Worm (Caenorhabditis elegans): ENCODE measurements around the gene pmt-1.

The pmt-1 gene

ce11 chrII:5291051-5291450 is 8.7 kb upstream of the pmt-1 start:
- TF ChIP-seq nhr-12 (tag; optimal IDR thresholded peaks at IDR 0.05): no peak
- peak; percentile 32 for TF ChIP-seq lin-14 (GFP tag; optimal IDR thresholded peaks at IDR 0.05)
- no peak for TF ChIP-seq irx-1 (tag; optimal IDR thresholded peaks at IDR 0.05)
- peak; percentile 24 for TF ChIP-seq nhr-20 (tag; optimal IDR thresholded peaks at IDR 0.05)
- TF ChIP-seq ceh-88 (GFP tag; IDR thresholded peaks at IDR 0.05): no peak
- no peak for TF ChIP-seq mab-9 (GFP tag; IDR thresholded peaks at IDR 0.05)
- peak; percentile 1 for TF ChIP-seq nhr-71 (tag; optimal IDR thresholded peaks at IDR 0.05)
- peak; percentile 57 for TF ChIP-seq tbx-2 (tag; optimal IDR thresholded peaks at IDR 0.05)
- TF ChIP-seq nhr-77 (tag; optimal IDR thresholded peaks at IDR 0.05): peak; percentile 56
- TF ChIP-seq efl-1 (optimal IDR thresholded peaks at IDR 0.05): no peak
- peak in 1 of 2 experiments; percentile 44 for TF ChIP-seq efl-1 (GFP tag; optimal IDR thresholded peaks at IDR 0.05 in 1 of 2)

ce11 chrII:5289142-5289541 is 6.8 kb upstream of the pmt-1 start, which contains the start of gene ZK622.5:
Gene ZK622.5 (plus strand): TSS chrII:5289442.
- no peak for TF ChIP-seq swsn-7 (tag; optimal IDR thresholded peaks at IDR 0.05)
- TF ChIP-seq lin-15B (tag; optimal IDR thresholded peaks at IDR 0.05): no peak
- no peak for TF ChIP-seq fkh-10 (GFP tag; optimal IDR thresholded peaks at IDR 0.05)
- TF ChIP-seq irx-1 (tag; optimal IDR thresholded peaks at IDR 0.05): no peak

ce11 chrII:5285029-5285428 is 2.7 kb upstream of the pmt-1 start, which contains the start of gene gur-5:
Gene gur-5 (plus strand): TSS chrII:5285329.
- TF ChIP-seq fkh-4 (tag; optimal IDR thresholded peaks at IDR 0.05; ENCODE audit: borderline replicate concordance): no peak
- TF ChIP-seq ces-1 (GFP tag; optimal IDR thresholded peaks at IDR 0.05): no peak
- no peak for TF ChIP-seq zip-4 (GFP tag; optimal IDR thresholded peaks at IDR 0.05)
- no peak for TF ChIP-seq aha-1 (tag; optimal IDR thresholded peaks at IDR 0.05)
- no peak for TF ChIP-seq pax-3 (tag; optimal IDR thresholded peaks at IDR 0.05)
- no peak for TF ChIP-seq snu-23 (GFP tag; optimal IDR thresholded peaks at IDR 0.05)
- TF ChIP-seq nhr-28 (tag; optimal IDR thresholded peaks at IDR 0.05): no peak
- TF ChIP-seq sup-37 (GFP tag; optimal IDR thresholded peaks at IDR 0.05): no peak
- TF ChIP-seq elt-3 (tag; optimal IDR thresholded peaks at IDR 0.05): no peak
- TF ChIP-seq mab-9 (GFP tag; IDR thresholded peaks at IDR 0.05): no peak
- no peak for TF ChIP-seq nhr-19 (GFP tag; conservative IDR thresholded peaks at IDR 0.05)
- no peak for TF ChIP-seq skn-1 (tag; optimal IDR thresholded peaks at IDR 0.05)
- TF ChIP-seq hlh-4 (tag; optimal IDR thresholded peaks at IDR 0.05): no peak
- no peak for TF ChIP-seq C34B4.2 (tag; optimal IDR thresholded peaks at IDR 0.05)
- no peak for TF ChIP-seq hpl-2 (GFP tag; optimal IDR thresholded peaks at IDR 0.05)
- TF ChIP-seq tbx-2 (tag; optimal IDR thresholded peaks at IDR 0.05): no peak
- TF ChIP-seq alr-1 (tag; optimal IDR thresholded peaks at IDR 0.05; ENCODE audit: borderline replicate concordance): no peak
- TF ChIP-seq C04F5.9 (tag; optimal IDR thresholded peaks at IDR 0.05): no peak
- TF ChIP-seq dsc-1 (tag; optimal IDR thresholded peaks at IDR 0.05): no peak
- no peak for TF ChIP-seq nhr-90 (tag; optimal IDR thresholded peaks at IDR 0.05; ENCODE audit: poor library complexity)

DNA sequence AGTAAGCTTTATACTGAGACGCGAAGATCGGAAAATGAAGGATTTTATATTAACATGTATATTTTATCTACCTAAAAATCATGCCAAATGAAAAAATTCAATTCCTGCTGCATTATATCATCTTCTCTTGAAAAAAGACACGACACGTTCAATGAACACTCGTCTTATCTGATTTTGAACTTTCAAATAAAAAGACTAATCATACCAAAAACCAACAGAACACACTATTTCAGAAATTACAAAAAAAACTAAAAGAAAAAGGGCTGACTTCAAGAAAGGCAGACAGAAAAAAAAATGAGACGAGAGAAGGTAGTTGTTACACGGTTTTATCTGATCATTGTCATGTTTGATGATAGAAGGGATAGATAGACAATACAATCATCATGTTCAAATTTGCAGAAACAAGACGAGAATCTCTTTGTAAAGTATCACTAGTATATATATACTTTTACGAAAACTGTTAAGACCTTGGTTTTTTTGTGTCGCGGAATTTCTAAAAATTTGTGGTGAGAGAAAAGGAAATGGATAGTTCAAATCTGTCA is 488 bp upstream of the pmt-1 start:
- TF ChIP-seq nhr-20 (tag; optimal IDR thresholded peaks at IDR 0.05): peak; percentile 22
- TF ChIP-seq blmp-1 (tag; optimal IDR thresholded peaks at IDR 0.05): no peak
- TF ChIP-seq lin-35 (GFP tag; optimal IDR thresholded peaks at IDR 0.05): peak in 1 of 2 experiments; percentile 12
- TF ChIP-seq nhr-85 (tag): peak; percentile 80
- TF ChIP-seq elt-2 (tag; optimal IDR thresholded peaks at IDR 0.05): no peak
- TF ChIP-seq lin-14 (GFP tag; optimal IDR thresholded peaks at IDR 0.05): peak; percentile 57
- no peak for TF ChIP-seq fkh-4 (tag; optimal IDR thresholded peaks at IDR 0.05; ENCODE audit: borderline replicate concordance)
- TF ChIP-seq elt-3 (tag; optimal IDR thresholded peaks at IDR 0.05): peak in 1 of 6 experiments; percentile 8
- TF ChIP-seq snu-23 (GFP tag; optimal IDR thresholded peaks at IDR 0.05): peak; percentile 10

Data from whole organism, L1 larva.